Worm (Caenorhabditis elegans) whole organism, young adult: ENCODE data around the gene Y57G11C.22.

ENCODE experiments used
- B0035.1 ChIP-seq: sonication (generic microtip); optimal IDR thresholded peaks from 2 replicates; lab custom pipeline; 2016; ENCODE audit warnings: missing genetic modification characterization, mild to moderate bottlenecking, missing compliant biosample characterization, missing genotype, missing genetic modification reagents
- B0336.3 ChIP-seq: fragments of 200-800 bp; sonication (Bioruptor generic); IDR thresholded peaks from 2 replicates; pipeline ENCODE4 v1.3.6; 2022; ENCODE audit warnings: missing genetic modification characterization, missing compliant biosample characterization
- F10E7.11 ChIP-seq: sonication (generic microtip); optimal IDR thresholded peaks from 2 replicates; lab custom pipeline; 2017; ENCODE audit warnings: mild to moderate bottlenecking, missing genetic modification characterization, moderate library complexity, missing compliant biosample characterization
- F22D6.2 ChIP-seq: sonication (generic microtip); optimal IDR thresholded peaks from 2 replicates; lab custom pipeline; 2016; ENCODE audit warnings: mild to moderate bottlenecking, missing genetic modification characterization, missing compliant biosample characterization
- F33H1.4 ChIP-seq: fragments of 200-800 bp; sonication (Bioruptor generic); IDR thresholded peaks from 2 replicates; pipeline ENCODE4 v1.3.6; 2022; ENCODE audit warnings: missing genetic modification reagents, missing genetic modification characterization, missing compliant biosample characterization
- F37B4.10 ChIP-seq: fragments of 200-800 bp; sonication (Bioruptor generic); IDR thresholded peaks from 2 replicates; pipeline ENCODE4 v1.3.6; 2022; ENCODE audit warnings: missing genetic modification characterization, missing compliant biosample characterization
- F39B2.1 ChIP-seq: fragments of 200-800 bp; sonication (Bioruptor generic); IDR thresholded peaks from 2 replicates; pipeline ENCODE4 v1.3.6; 2022; ENCODE audit warnings: missing genetic modification reagents, missing genetic modification characterization, missing compliant biosample characterization
- F49E8.2 ChIP-seq: sonication (generic microtip); optimal IDR thresholded peaks from 3 replicates; lab custom pipeline; 2017; ENCODE audit warnings: missing genetic modification characterization, mild to moderate bottlenecking, missing compliant biosample characterization, antibody characterized with exemption, moderate library complexity; ENCODE audit not compliant: insufficient read depth
- F55B11.4 ChIP-seq: sonication (generic microtip); optimal IDR thresholded peaks from 2 replicates; lab custom pipeline; 2016; ENCODE audit warnings: missing compliant biosample characterization, missing genetic modification characterization, borderline replicate concordance; ENCODE audit not compliant: insufficient read depth
- F57C9.4 ChIP-seq: sonication (generic microtip); optimal IDR thresholded peaks from 2 replicates; lab custom pipeline; 2017; ENCODE audit warnings: mild to moderate bottlenecking, missing genetic modification characterization, missing compliant biosample characterization
- K12H6.12 ChIP-seq: fragments of 200-800 bp; sonication (Bioruptor generic); optimal IDR thresholded peaks from 2 replicates; lab custom pipeline; 2018; ENCODE audit warnings: mild to moderate bottlenecking, missing genetic modification characterization, missing compliant biosample characterization
- Y67H2A.10 ChIP-seq: fragments of 200-800 bp; sonication (Bioruptor generic); conservative IDR thresholded peaks from 2 replicates; pipeline ENCODE4 v1.3.6; 2022; ENCODE audit warnings: missing genetic modification reagents, missing genetic modification characterization, missing compliant biosample characterization
- ama-1 ChIP-seq, 3 experiments: fragments of 150-350 bp in 1 of 3; sonication (generic microtip) in 2 of 3; optimal IDR thresholded peaks; 2 replicates each; lab custom pipeline; 2014 to 2018; ENCODE audit warnings: missing biosample characterization in 2 of 3, missing genetic modification characterization in 2 of 3, missing genetic modification reagents in 2 of 3
- aptf-2 ChIP-seq: fragments of 200-800 bp; sonication (Bioruptor generic); conservative IDR thresholded peaks from 2 replicates; pipeline ENCODE4 v1.3.6; 2022; ENCODE audit warnings: missing genetic modification reagents, missing genetic modification characterization, missing compliant biosample characterization
- aptf-3 ChIP-seq: fragments of 200-800 bp; sonication (Bioruptor generic); IDR thresholded peaks from 2 replicates; pipeline ENCODE4 v1.3.6; 2022; ENCODE audit warnings: missing genetic modification characterization, missing compliant biosample characterization
- attf-3 ChIP-seq: fragments of 200-800 bp; sonication (Bioruptor generic); conservative IDR thresholded peaks from 2 replicates; pipeline ENCODE4 v1.3.6; 2022; ENCODE audit warnings: missing genetic modification reagents, missing genetic modification characterization, missing compliant biosample characterization
- bed-2 ChIP-seq: fragments of 200-800 bp; sonication (Bioruptor generic); IDR thresholded peaks from 2 replicates; pipeline ENCODE4 v1.3.6; 2022; ENCODE audit warnings: missing genetic modification reagents, missing genetic modification characterization, missing compliant biosample characterization
- ccch-3 ChIP-seq: fragments of 200-800 bp; sonication (Bioruptor generic); optimal IDR thresholded peaks from 2 replicates; lab custom pipeline; 2018; ENCODE audit warnings: mild to moderate bottlenecking, missing genetic modification characterization, missing compliant biosample characterization
- cebp-1 ChIP-seq, 2 experiments: fragments of 200-800 bp in 1 of 2; sonication (Bioruptor generic) in 1 of 2; sonication (generic microtip) in 1 of 2; IDR thresholded peaks in 1 of 2; optimal IDR thresholded peaks in 1 of 2; 2 replicates each; pipeline versions ENCODE4 v1.3.6 to Lab custom; 2017 to 2022; ENCODE audit warnings: missing compliant biosample characterization in 2 of 2, missing genetic modification characterization in 2 of 2, mild to moderate bottlenecking in 1 of 2, missing genetic modification reagents in 1 of 2, moderate library complexity in 1 of 2
- cebp-2 ChIP-seq: fragments of 200-800 bp; sonication (Bioruptor generic); IDR thresholded peaks from 2 replicates; pipeline ENCODE4 v1.3.6; 2022; ENCODE audit warnings: missing genetic modification characterization, missing compliant biosample characterization
- ceh-79 ChIP-seq: sonication (generic microtip); optimal IDR thresholded peaks from 2 replicates; lab custom pipeline; 2017; ENCODE audit warnings: mild to moderate bottlenecking, missing genetic modification characterization, missing compliant biosample characterization
- chd-7 ChIP-seq: sonication (generic microtip); optimal IDR thresholded peaks from 2 replicates; lab custom pipeline; 2016; ENCODE audit warnings: mild to moderate bottlenecking, missing genetic modification characterization, moderate library complexity, missing compliant biosample characterization
- die-1 ChIP-seq: sonication (generic microtip); optimal IDR thresholded peaks from 2 replicates; lab custom pipeline; 2016; ENCODE audit warnings: missing genotype, mild to moderate bottlenecking, missing genetic modification characterization, missing compliant biosample characterization
- dpff-1 ChIP-seq: sonication (generic microtip); optimal IDR thresholded peaks from 2 replicates; lab custom pipeline; 2017; ENCODE audit warnings: mild to moderate bottlenecking, missing genetic modification characterization, missing compliant biosample characterization
- ets-4 ChIP-seq: fragments of 200-800 bp; sonication (Bioruptor generic); optimal IDR thresholded peaks from 2 replicates; lab custom pipeline; 2018; ENCODE audit warnings: mild to moderate bottlenecking, missing genetic modification characterization, missing compliant biosample characterization
- fkh-3 ChIP-seq: sonication (generic microtip); optimal IDR thresholded peaks from 2 replicates; lab custom pipeline; 2016; ENCODE audit warnings: mild to moderate bottlenecking, missing genetic modification characterization, missing compliant biosample characterization
- let-526 ChIP-seq: fragments of 200-800 bp; sonication (Bioruptor generic); IDR thresholded peaks from 2 replicates; pipeline ENCODE4 v1.3.6; 2022; ENCODE audit warnings: missing genetic modification reagents, missing genetic modification characterization, missing compliant biosample characterization
- lin-26 ChIP-seq: fragments of 200-800 bp; sonication (Bioruptor generic); IDR thresholded peaks from 2 replicates; pipeline ENCODE4 v1.3.6; 2022; ENCODE audit warnings: missing genetic modification reagents, missing genetic modification characterization, missing compliant biosample characterization
- lsl-1 ChIP-seq: fragments of 200-800 bp; sonication (Bioruptor generic); optimal IDR thresholded peaks from 2 replicates; lab custom pipeline; 2018; ENCODE audit warnings: mild to moderate bottlenecking, missing genetic modification characterization, moderate library complexity, missing compliant biosample characterization
- madf-6 ChIP-seq: fragments of 200-800 bp; sonication (Bioruptor generic); IDR thresholded peaks from 2 replicates; pipeline ENCODE4 v1.3.6; 2022; ENCODE audit warnings: missing genetic modification reagents, missing genetic modification characterization, missing compliant biosample characterization
- madf-8 ChIP-seq: fragments of 200-800 bp; sonication (Bioruptor generic); conservative IDR thresholded peaks from 2 replicates; pipeline ENCODE4 v1.3.6; 2022; ENCODE audit warnings: missing genetic modification reagents, missing genetic modification characterization, missing compliant biosample characterization
- nfya-1 ChIP-seq: sonication (generic microtip); optimal IDR thresholded peaks from 2 replicates; lab custom pipeline; 2017; ENCODE audit warnings: antibody characterized with exemption, missing compliant biosample characterization, missing genetic modification characterization, borderline replicate concordance; ENCODE audit not compliant: insufficient read depth
- nfya-2 ChIP-seq: fragments of 200-800 bp; sonication (Bioruptor generic); IDR thresholded peaks from 2 replicates; pipeline ENCODE4 v1.3.6; 2022; ENCODE audit warnings: missing genetic modification reagents, missing genetic modification characterization, missing compliant biosample characterization
- nfyb-1 ChIP-seq: fragments of 200-800 bp; sonication (Bioruptor generic); IDR thresholded peaks from 2 replicates; pipeline ENCODE4 v1.3.6; 2022; ENCODE audit warnings: missing genetic modification reagents, missing genetic modification characterization, missing compliant biosample characterization
- rcor-1 ChIP-seq: fragments of 200-800 bp; sonication (Bioruptor generic); IDR thresholded peaks from 2 replicates; pipeline ENCODE4 v1.3.6; 2022; ENCODE audit warnings: missing genetic modification reagents, missing genetic modification characterization, missing compliant biosample characterization
- repo-1 ChIP-seq: sonication (generic microtip); optimal IDR thresholded peaks from 2 replicates; lab custom pipeline; 2017; ENCODE audit warnings: mild to moderate bottlenecking, missing genetic modification characterization, missing compliant biosample characterization
- snpc-4 ChIP-seq, 5 experiments: fragments of 150-350 bp in 1 of 5; sonication (generic microtip) in 4 of 5; optimal IDR thresholded peaks; 2 replicates each; lab custom pipeline; 2014 to 2018; ENCODE audit warnings: missing genetic modification characterization in 5 of 5, missing biosample characterization in 3 of 5, antibody characterized with exemption in 2 of 5, mild to moderate bottlenecking in 2 of 5, missing compliant biosample characterization in 2 of 5, missing genotype in 2 of 5, moderate library complexity in 2 of 5, missing genetic modification reagents in 1 of 5
- ztf-25 ChIP-seq: fragments of 200-800 bp; sonication (Bioruptor generic); IDR thresholded peaks from 2 replicates; pipeline ENCODE4 v1.3.6; 2022; ENCODE audit warnings: missing genetic modification reagents, missing genetic modification characterization, missing compliant biosample characterization

Gene Y57G11C.22

DNA sequence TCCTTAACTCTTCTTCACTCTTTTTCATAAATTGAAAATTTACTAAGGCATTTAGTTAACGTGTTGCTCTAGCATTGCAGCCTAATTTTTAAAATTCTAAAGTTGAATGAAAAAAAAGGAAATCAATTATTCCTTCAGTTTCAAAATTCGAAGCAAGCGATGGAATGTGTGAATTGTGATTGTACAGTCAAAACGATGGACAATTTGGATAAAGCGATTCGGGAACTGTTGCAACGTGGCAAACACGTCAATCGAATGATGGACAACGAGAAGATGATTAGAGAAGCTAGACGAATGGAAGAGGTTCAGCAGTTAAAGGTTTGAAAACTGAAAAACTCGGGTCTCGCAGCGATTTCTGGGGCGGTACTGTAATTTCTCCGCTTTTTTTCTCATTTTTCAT lies 37.8 kb upstream of the Y57G11C.22 start, which contains the start of gene Y57G11C.14 (continued):
- TF ChIP-seq F39B2.1, result no peak

DNA sequence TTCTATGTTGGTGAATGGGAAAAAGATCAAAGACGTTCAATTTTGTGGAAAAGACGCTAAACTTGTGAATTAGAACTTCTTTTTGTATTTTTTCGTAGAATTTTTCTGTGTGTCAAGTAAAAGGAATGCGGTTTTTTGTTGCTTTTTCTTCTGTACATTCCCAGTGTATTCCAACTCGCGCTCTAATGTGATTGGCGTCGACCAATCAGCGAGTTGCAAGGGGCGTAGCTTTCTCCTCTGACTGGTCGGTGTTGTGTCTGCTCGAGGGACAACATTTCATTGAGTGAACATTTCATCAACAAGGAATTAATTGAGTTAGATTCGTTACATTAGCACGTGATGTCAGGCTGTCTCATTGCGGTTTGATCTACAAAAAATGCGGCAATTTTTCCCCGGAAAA lies 36.1 kb upstream of the Y57G11C.22 start:
- TF ChIP-seq F57C9.4 (tag; lab: Kevin White, UChicago) (no peak), ama-1 (optimal IDR thresholded peaks at IDR 0.05; lab: Kevin White, UChicago) (no peak), ama-1 (GFP tag; optimal IDR thresholded peaks at IDR 0.05; lab: Kevin White, UChicago) (no peak), bed-2 (GFP tag; lab: Robert Waterston, UW) (no peak), fkh-3 (tag; lab: Kevin White, UChicago) (no peak), ccch-3 (GFP tag; lab: Kevin White, UChicago) (no peak), lin-26 (no peak), snpc-4 (GFP tag; optimal IDR thresholded peaks at IDR 0.05; lab: Kevin White, UChicago) (no peak), snpc-4 (tag; optimal IDR thresholded peaks at IDR 0.05; lab: Kevin White, UChicago) (no peak), nfya-2 (GFP tag; lab: Robert Waterston, UW) (no peak)

DNA sequence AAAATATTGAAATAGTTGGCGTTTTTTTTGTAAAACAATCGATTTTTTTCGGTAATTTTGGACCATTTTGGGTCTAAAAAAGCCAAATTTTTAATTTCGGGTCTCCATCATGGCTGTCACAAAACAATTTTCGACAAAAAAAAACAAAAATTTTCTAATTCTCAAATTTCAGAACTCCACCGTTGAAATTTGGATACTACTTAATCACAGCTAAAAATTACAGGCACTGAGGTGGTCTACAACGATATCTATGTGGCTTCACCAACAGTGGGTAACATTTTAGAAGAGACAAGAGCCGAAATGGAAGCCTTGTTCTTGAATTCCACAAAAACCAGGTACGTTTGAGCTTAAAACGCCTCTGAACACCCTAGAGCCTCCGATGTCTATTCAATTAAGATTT lies 34.7 kb upstream of the Y57G11C.22 start, which contains the start of gene Y57G11C.1142:
Gene Y57G11C.1142, plus strand, starts transcription at position 301 of the 400 bp plus-strand sequence.
- TF ChIP-seq F33H1.4 (GFP tag; lab: Robert Waterston, UW) (no peak), repo-1 (tag; lab: Kevin White, UChicago) (no peak), F55B11.4 (tag; lab: Kevin White, UChicago) (no peak), F10E7.11 (tag; lab: Kevin White, UChicago) (no peak), Y67H2A.10 (GFP tag; lab: Robert Waterston, UW) (no peak), aptf-2 (GFP tag; lab: Robert Waterston, UW) (no peak)

DNA sequence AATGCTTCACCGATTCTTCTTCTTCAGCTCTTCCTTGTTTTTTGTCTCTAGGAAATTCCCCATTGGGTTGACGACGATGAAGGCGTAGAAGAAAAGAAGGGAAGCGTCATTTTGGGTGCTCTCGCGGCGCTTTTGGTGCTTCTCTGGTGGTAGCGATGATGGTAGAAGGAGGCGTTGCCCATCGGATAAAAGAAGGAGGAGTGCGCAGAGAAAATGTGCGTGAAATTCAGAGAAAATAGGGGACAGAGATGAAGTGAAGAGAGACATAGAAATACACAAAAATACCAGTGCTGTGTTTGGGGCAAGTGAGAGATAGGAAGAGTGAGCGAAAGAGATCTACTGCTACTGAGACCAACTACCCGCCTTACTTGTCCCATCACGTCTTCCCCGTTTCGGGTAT lies 30.1 kb upstream of the Y57G11C.22 start, which contains the start of gene oig-5:
Gene oig-5, plus strand, starts transcription at position 301 of the 400 bp plus-strand sequence.
- TF ChIP-seq rcor-1 (GFP tag; lab: Robert Waterston, UW) (no peak), F22D6.2 (tag; lab: Kevin White, UChicago) (no peak), dpff-1 (tag; lab: Kevin White, UChicago) (no peak), nfya-1 (tag; lab: Kevin White, UChicago) (no peak), aptf-2 (GFP tag; lab: Robert Waterston, UW) (no peak), die-1 (tag; lab: Kevin White, UChicago) (no peak), aptf-3 (no peak), repo-1 (tag; lab: Kevin White, UChicago) (no peak), nfya-2 (GFP tag; lab: Robert Waterston, UW) (no peak), F39B2.1 (no peak)

DNA sequence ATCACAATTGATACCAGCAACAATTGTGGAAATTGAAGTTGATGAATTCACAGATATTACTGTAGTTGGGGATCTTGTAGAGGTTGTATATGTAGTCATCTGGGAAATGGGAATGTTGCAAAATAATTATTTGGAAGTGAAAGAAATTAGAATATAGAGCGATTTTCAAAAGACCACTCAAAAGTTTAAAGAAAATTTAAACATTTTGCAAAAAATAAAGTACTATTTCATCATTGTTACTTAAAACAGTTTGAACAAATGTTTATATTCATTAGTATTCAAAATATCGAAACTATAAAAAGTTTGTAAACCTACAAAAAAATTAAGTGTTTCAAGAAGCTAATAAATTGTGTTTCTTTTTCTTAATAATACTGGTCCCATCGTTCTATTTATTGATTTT lies 20.7 kb upstream of the Y57G11C.22 start, which contains the start of gene Y57G11C.46:
Gene Y57G11C.46, minus strand, starts transcription at position 101 of the 400 bp plus-strand sequence.
- TF ChIP-seq B0336.3 (GFP tag; lab: Robert Waterston, UW), result no peak

DNA sequence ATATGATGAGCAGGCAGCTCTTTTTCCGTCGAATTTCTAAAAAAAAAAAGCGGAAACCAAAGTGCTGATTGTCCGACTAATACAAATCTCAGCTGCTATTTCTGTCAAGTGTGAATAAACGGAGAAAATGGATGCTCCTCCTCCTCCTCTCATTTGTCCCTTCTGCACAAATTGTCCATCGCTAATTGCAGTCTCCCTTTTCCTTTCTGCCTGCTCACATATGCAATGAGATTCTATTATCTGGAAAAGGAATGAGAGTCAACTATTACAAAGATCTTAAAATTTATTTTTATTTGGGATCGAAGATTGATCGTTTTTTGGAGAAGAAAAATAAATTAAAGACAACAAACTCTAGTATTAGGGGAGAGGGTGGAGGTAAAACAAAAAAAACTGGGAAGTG lies 14.7 kb upstream of the Y57G11C.22 start:
- TF ChIP-seq chd-7 (tag; lab: Kevin White, UChicago) (no peak), B0336.3 (GFP tag; lab: Robert Waterston, UW) (no peak; the same call in 1 of the 2 replicates), cebp-2 (GFP tag; lab: Robert Waterston, UW) (no peak), madf-6 (no peak), ceh-79 (tag; lab: Kevin White, UChicago) (no peak), ztf-25 (GFP tag; lab: Robert Waterston, UW) (no peak), attf-3 (GFP tag; lab: Robert Waterston, UW) (no peak), ets-4 (GFP tag; lab: Kevin White, UChicago) (no peak), K12H6.12 (no peak), madf-8 (GFP tag; lab: Robert Waterston, UW) (no peak), lsl-1 (no peak), F37B4.10 (GFP tag; lab: Robert Waterston, UW) (no peak), F49E8.2 (tag; lab: Kevin White, UChicago) (no peak), let-526 (GFP tag; lab: Robert Waterston, UW) (no peak), cebp-1 (GFP tag; IDR thresholded peaks at IDR 0.05; lab: Robert Waterston, UW) (no peak), cebp-1 (tag; optimal IDR thresholded peaks at IDR 0.05; lab: Kevin White, UChicago) (no peak), B0035.1 (tag; lab: Kevin White, UChicago) (peak; percentile 47), nfyb-1 (no peak), F39B2.1 (no peak)
